Worm (Caenorhabditis elegans) whole organism, young adult: ENCODE measurements around the gene ace-4.
A peak's percentile ranks its signal among the peaks of the same experiment; 100 is the strongest.

Experiments
- B0336.3 ChIP-seq: fragments of 200-800 bp; sonication (Bioruptor generic); IDR thresholded peaks from 2 replicates; pipeline ENCODE4 v1.3.6; 2022; ENCODE audit warnings: missing genetic modification characterization, missing compliant biosample characterization
- C06A6.2 ChIP-seq: fragments of 200-800 bp; sonication (Bioruptor generic); conservative IDR thresholded peaks from 2 replicates; pipeline ENCODE4 v1.3.6; 2022; ENCODE audit warnings: missing genetic modification characterization, missing compliant biosample characterization
- C17E4.6 ChIP-seq: fragments of 200-800 bp; sonication (Bioruptor generic); IDR thresholded peaks from 2 replicates; pipeline ENCODE4 v1.3.6; 2022; ENCODE audit warnings: missing genetic modification reagents, missing genetic modification characterization, missing compliant biosample characterization
- D2030.7 ChIP-seq: fragments of 200-800 bp; sonication (Bioruptor generic); IDR thresholded peaks from 2 replicates; pipeline ENCODE4 v1.3.6; 2022; ENCODE audit warnings: missing genetic modification reagents, missing genetic modification characterization, missing compliant biosample characterization
- F10E7.11 ChIP-seq: sonication (generic microtip); optimal IDR thresholded peaks from 2 replicates; lab custom pipeline; 2017; ENCODE audit warnings: mild to moderate bottlenecking, missing genetic modification characterization, moderate library complexity, missing compliant biosample characterization
- F37B4.10 ChIP-seq: fragments of 200-800 bp; sonication (Bioruptor generic); IDR thresholded peaks from 2 replicates; pipeline ENCODE4 v1.3.6; 2022; ENCODE audit warnings: missing genetic modification characterization, missing compliant biosample characterization
- F52B5.7 ChIP-seq: sonication (generic microtip); optimal IDR thresholded peaks from 2 replicates; lab custom pipeline; 2016; ENCODE audit warnings: mild to moderate bottlenecking, missing genetic modification characterization, missing compliant biosample characterization
- F57A8.1 ChIP-seq: fragments of 200-800 bp; sonication (Bioruptor generic); optimal IDR thresholded peaks from 2 replicates; lab custom pipeline; 2018; ENCODE audit warnings: mild to moderate bottlenecking, missing genetic modification characterization, moderate library complexity, missing compliant biosample characterization
- K11D2.4 ChIP-seq: fragments of 200-800 bp; sonication (Bioruptor generic); IDR thresholded peaks from 2 replicates; pipeline ENCODE4 v1.3.6; 2022; ENCODE audit warnings: missing genetic modification reagents, missing genetic modification characterization, missing compliant biosample characterization
- K12H6.12 ChIP-seq: fragments of 200-800 bp; sonication (Bioruptor generic); optimal IDR thresholded peaks from 2 replicates; lab custom pipeline; 2018; ENCODE audit warnings: mild to moderate bottlenecking, missing genetic modification characterization, missing compliant biosample characterization
- Y56A3A.18 ChIP-seq: fragments of 200-800 bp; sonication (Bioruptor generic); IDR thresholded peaks from 2 replicates; pipeline ENCODE4 v1.3.6; 2022; ENCODE audit warnings: missing genetic modification reagents, missing genetic modification characterization, missing compliant biosample characterization
- Y95B8A.8 ChIP-seq: fragments of 200-800 bp; sonication (Bioruptor generic); IDR thresholded peaks from 2 replicates; pipeline ENCODE4 v1.3.6; 2022; ENCODE audit warnings: missing genetic modification reagents, missing genetic modification characterization, missing compliant biosample characterization
- ZK185.1 ChIP-seq: sonication (generic microtip); optimal IDR thresholded peaks from 2 replicates; lab custom pipeline; 2016; ENCODE audit warnings: mild to moderate bottlenecking, missing genetic modification characterization, missing compliant biosample characterization; ENCODE audit not compliant: poor library complexity, severe bottlenecking
- atf-7 ChIP-seq: sonication (generic microtip); optimal IDR thresholded peaks from 2 replicates; lab custom pipeline; 2017; ENCODE audit warnings: mild to moderate bottlenecking, missing genetic modification characterization, missing compliant biosample characterization
- attf-5 ChIP-seq: fragments of 200-800 bp; sonication (Bioruptor generic); optimal IDR thresholded peaks from 2 replicates; lab custom pipeline; 2018; ENCODE audit warnings: mild to moderate bottlenecking, missing genetic modification characterization, missing compliant biosample characterization
- ccch-3 ChIP-seq: fragments of 200-800 bp; sonication (Bioruptor generic); optimal IDR thresholded peaks from 2 replicates; lab custom pipeline; 2018; ENCODE audit warnings: mild to moderate bottlenecking, missing genetic modification characterization, missing compliant biosample characterization
- cebp-1 ChIP-seq, 2 experiments: fragments of 200-800 bp in 1 of 2; sonication (Bioruptor generic) in 1 of 2; sonication (generic microtip) in 1 of 2; IDR thresholded peaks in 1 of 2; optimal IDR thresholded peaks in 1 of 2; 2 replicates each; pipeline versions ENCODE4 v1.3.6 to Lab custom; 2017 to 2022; ENCODE audit warnings: missing compliant biosample characterization in 2 of 2, missing genetic modification characterization in 2 of 2, mild to moderate bottlenecking in 1 of 2, missing genetic modification reagents in 1 of 2, moderate library complexity in 1 of 2
- ceh-100 ChIP-seq: fragments of 200-800 bp; sonication (Bioruptor generic); IDR thresholded peaks from 2 replicates; pipeline ENCODE4 v1.3.6; 2022; ENCODE audit warnings: missing genetic modification reagents, missing genetic modification characterization, missing compliant biosample characterization
- ceh-27 ChIP-seq: fragments of 200-800 bp; sonication (Bioruptor generic); optimal IDR thresholded peaks from 2 replicates; lab custom pipeline; 2018; ENCODE audit warnings: mild to moderate bottlenecking, missing genetic modification characterization, moderate library complexity, missing compliant biosample characterization
- ceh-79 ChIP-seq: sonication (generic microtip); optimal IDR thresholded peaks from 2 replicates; lab custom pipeline; 2017; ENCODE audit warnings: mild to moderate bottlenecking, missing genetic modification characterization, missing compliant biosample characterization
- chd-7 ChIP-seq: sonication (generic microtip); optimal IDR thresholded peaks from 2 replicates; lab custom pipeline; 2016; ENCODE audit warnings: mild to moderate bottlenecking, missing genetic modification characterization, moderate library complexity, missing compliant biosample characterization
- die-1 ChIP-seq: sonication (generic microtip); optimal IDR thresholded peaks from 2 replicates; lab custom pipeline; 2016; ENCODE audit warnings: missing genotype, mild to moderate bottlenecking, missing genetic modification characterization, missing compliant biosample characterization
- dox-1 ChIP-seq: fragments of 200-800 bp; sonication (Bioruptor generic); IDR thresholded peaks from 2 replicates; pipeline ENCODE4 v1.3.6; 2022; ENCODE audit warnings: missing genetic modification reagents, missing genetic modification characterization, missing compliant biosample characterization
- gei-17 ChIP-seq: fragments of 200-800 bp; sonication (Bioruptor generic); optimal IDR thresholded peaks from 2 replicates; lab custom pipeline; 2018; ENCODE audit warnings: mild to moderate bottlenecking, missing genetic modification characterization, missing compliant biosample characterization
- hlh-12 ChIP-seq: sonication (generic microtip); optimal IDR thresholded peaks from 2 replicates; lab custom pipeline; 2016; ENCODE audit warnings: missing genetic modification characterization, missing compliant biosample characterization
- hlh-26 ChIP-seq: fragments of 200-800 bp; sonication (Bioruptor generic); conservative IDR thresholded peaks from 2 replicates; pipeline ENCODE4 v1.3.6; 2022; ENCODE audit warnings: missing genetic modification reagents, missing genetic modification characterization, missing compliant biosample characterization
- lag-1 ChIP-seq: fragments of 200-800 bp; sonication (Bioruptor generic); IDR thresholded peaks from 2 replicates; pipeline ENCODE4 v1.3.6; 2022; ENCODE audit warnings: missing genetic modification reagents, missing genetic modification characterization, missing compliant biosample characterization
- let-526 ChIP-seq: fragments of 200-800 bp; sonication (Bioruptor generic); IDR thresholded peaks from 2 replicates; pipeline ENCODE4 v1.3.6; 2022; ENCODE audit warnings: missing genetic modification reagents, missing genetic modification characterization, missing compliant biosample characterization
- lin-26 ChIP-seq: fragments of 200-800 bp; sonication (Bioruptor generic); IDR thresholded peaks from 2 replicates; pipeline ENCODE4 v1.3.6; 2022; ENCODE audit warnings: missing genetic modification reagents, missing genetic modification characterization, missing compliant biosample characterization
- lsl-1 ChIP-seq: fragments of 200-800 bp; sonication (Bioruptor generic); optimal IDR thresholded peaks from 2 replicates; lab custom pipeline; 2018; ENCODE audit warnings: mild to moderate bottlenecking, missing genetic modification characterization, moderate library complexity, missing compliant biosample characterization
- madf-10 ChIP-seq: sonication (generic microtip); optimal IDR thresholded peaks from 2 replicates; lab custom pipeline; 2016; ENCODE audit warnings: mild to moderate bottlenecking, missing genetic modification characterization, missing compliant biosample characterization
- madf-3 ChIP-seq: fragments of 200-800 bp; sonication (Bioruptor generic); IDR thresholded peaks from 2 replicates; pipeline ENCODE4 v1.3.6; 2022; ENCODE audit warnings: missing genetic modification reagents, missing genetic modification characterization, missing compliant biosample characterization
- madf-6 ChIP-seq: fragments of 200-800 bp; sonication (Bioruptor generic); IDR thresholded peaks from 2 replicates; pipeline ENCODE4 v1.3.6; 2022; ENCODE audit warnings: missing genetic modification reagents, missing genetic modification characterization, missing compliant biosample characterization
- madf-8 ChIP-seq: fragments of 200-800 bp; sonication (Bioruptor generic); conservative IDR thresholded peaks from 2 replicates; pipeline ENCODE4 v1.3.6; 2022; ENCODE audit warnings: missing genetic modification reagents, missing genetic modification characterization, missing compliant biosample characterization
- mcd-1 ChIP-seq: fragments of 200-800 bp; sonication (Bioruptor generic); IDR thresholded peaks from 2 replicates; pipeline ENCODE4 v1.3.6; 2022; ENCODE audit warnings: missing genetic modification reagents, missing genetic modification characterization, missing compliant biosample characterization
- mel-28 ChIP-seq: sonication (generic microtip); optimal IDR thresholded peaks from 2 replicates; lab custom pipeline; 2016; ENCODE audit warnings: borderline replicate concordance, mild to moderate bottlenecking, missing genetic modification characterization, missing compliant biosample characterization
- nfya-1 ChIP-seq: sonication (generic microtip); optimal IDR thresholded peaks from 2 replicates; lab custom pipeline; 2017; ENCODE audit warnings: antibody characterized with exemption, missing compliant biosample characterization, missing genetic modification characterization, borderline replicate concordance; ENCODE audit not compliant: insufficient read depth
- snpc-4 ChIP-seq, 5 experiments: fragments of 150-350 bp in 1 of 5; sonication (generic microtip) in 4 of 5; optimal IDR thresholded peaks; 2 replicates each; lab custom pipeline; 2014 to 2018; ENCODE audit warnings: missing genetic modification characterization in 5 of 5, missing biosample characterization in 3 of 5, antibody characterized with exemption in 2 of 5, mild to moderate bottlenecking in 2 of 5, missing compliant biosample characterization in 2 of 5, missing genotype in 2 of 5, moderate library complexity in 2 of 5, missing genetic modification reagents in 1 of 5
- somi-1 ChIP-seq: fragments of 200-800 bp; sonication (Bioruptor generic); optimal IDR thresholded peaks from 2 replicates; lab custom pipeline; 2018; ENCODE audit warnings: mild to moderate bottlenecking, missing genetic modification characterization, missing compliant biosample characterization
- tbp1 ChIP-seq: fragments of 200-800 bp; sonication (Bioruptor generic); optimal IDR thresholded peaks from 2 replicates; lab custom pipeline; 2018; ENCODE audit warnings: mild to moderate bottlenecking, missing genetic modification characterization, missing compliant biosample characterization
- tbx-9 ChIP-seq: sonication (generic microtip); optimal IDR thresholded peaks from 2 replicates; lab custom pipeline; 2016; ENCODE audit warnings: borderline replicate concordance, missing genetic modification characterization, inconsistent platforms, missing compliant biosample characterization
- unc-62 ChIP-seq: fragments of 150-350 bp; optimal IDR thresholded peaks from 2 replicates; lab custom pipeline; 2014; ENCODE audit warnings: missing biosample characterization, missing genetic modification reagents, missing genetic modification characterization
- zfh-2 ChIP-seq: fragments of 200-800 bp; sonication (Bioruptor generic); conservative IDR thresholded peaks from 2 replicates; pipeline ENCODE4 v1.3.6; 2022; ENCODE audit warnings: missing genetic modification reagents, missing genetic modification characterization, missing compliant biosample characterization
- zim-3 ChIP-seq: sonication (generic microtip); optimal IDR thresholded peaks from 2 replicates; lab custom pipeline; 2017; ENCODE audit warnings: mild to moderate bottlenecking, missing genetic modification characterization, moderate library complexity, missing compliant biosample characterization
- ztf-28 ChIP-seq: fragments of 200-800 bp; sonication (Bioruptor generic); IDR thresholded peaks from 2 replicates; pipeline ENCODE4 v1.3.6; 2022; ENCODE audit warnings: missing genetic modification reagents, missing genetic modification characterization, missing compliant biosample characterization
- ztf-6 ChIP-seq: fragments of 200-800 bp; sonication (Bioruptor generic); IDR thresholded peaks from 2 replicates; pipeline ENCODE4 v1.3.6; 2022; ENCODE audit warnings: missing genetic modification reagents, missing genetic modification characterization, missing compliant biosample characterization

Gene ace-4

ce11 chrII:14244457-14245254, 46.8 kb downstream of the ace-4 start (continued):
- TF ChIP-seq atf-7 (tag; lab: Kevin White, UChicago) (no peak), let-526 (GFP tag; lab: Robert Waterston, UW) (no peak), ceh-100 (GFP tag; lab: Robert Waterston, UW) (peak; percentile 68), somi-1 (no peak), lin-26 (no peak), tbx-9 (tag; lab: Kevin White, UChicago) (no peak), Y95B8A.8 (GFP tag; lab: Robert Waterston, UW) (peak; percentile 78; the same call in 1 of the 2 replicates), nfya-1 (tag; lab: Kevin White, UChicago) (no peak), lag-1 (no peak), K12H6.12 (peak; percentile 15), madf-10 (tag; lab: Kevin White, UChicago) (no peak), cebp-1 (GFP tag; IDR thresholded peaks at IDR 0.05; lab: Robert Waterston, UW) (no peak), cebp-1 (tag; optimal IDR thresholded peaks at IDR 0.05; lab: Kevin White, UChicago) (peak; percentile 44), ztf-28 (GFP tag; lab: Robert Waterston, UW) (peak; percentile 79; the same call in 1 of the 2 replicates), attf-5 (GFP tag; lab: Kevin White, UChicago) (no peak), lsl-1 (GFP tag; lab: Kevin White, UChicago) (peak; percentile 100), madf-8 (GFP tag; lab: Robert Waterston, UW) (peak; percentile 97), C17E4.6 (GFP tag; lab: Robert Waterston, UW) (no peak), unc-62 (GFP tag; lab: Kevin White, UChicago) (no peak), D2030.7 (peak; percentile 94), mcd-1 (peak; percentile 73), ZK185.1 (tag; lab: Kevin White, UChicago) (no peak), chd-7 (tag; lab: Kevin White, UChicago) (no peak), snpc-4 (GFP tag; optimal IDR thresholded peaks at IDR 0.05; lab: Kevin White, UChicago) (no peak), snpc-4 (tag; optimal IDR thresholded peaks at IDR 0.05; lab: Kevin White, UChicago) (peak in 2 of 4 experiments; percentile 17 to 60), ztf-6 (GFP tag; lab: Robert Waterston, UW) (no peak), ceh-27 (GFP tag; lab: Kevin White, UChicago) (no peak), mel-28 (tag; lab: Kevin White, UChicago) (no peak), gei-17 (GFP tag; lab: Kevin White, UChicago) (no peak), F10E7.11 (no peak), madf-3 (GFP tag; lab: Robert Waterston, UW) (0 out of 2 replicates have a peak, but pooled peaks have one; percentile 73), F57A8.1 (GFP tag; lab: Kevin White, UChicago) (no peak), hlh-12 (no peak), B0336.3 (GFP tag; lab: Robert Waterston, UW) (peak; percentile 72), K11D2.4 (GFP tag; lab: Robert Waterston, UW) (no peak), C06A6.2 (GFP tag; lab: Robert Waterston, UW) (no peak), F37B4.10 (no peak), zim-3 (no peak), F52B5.7 (no peak), hlh-26 (GFP tag; lab: Robert Waterston, UW) (no peak), dox-1 (GFP tag; lab: Robert Waterston, UW) (peak; percentile 76), tbp1 (GFP tag; lab: Kevin White, UChicago) (peak; percentile 53), die-1 (no peak), Y56A3A.18 (GFP tag; lab: Robert Waterston, UW) (no peak), madf-6 (peak; percentile 99), zfh-2 (GFP tag; lab: Robert Waterston, UW) (no peak; the same call in 1 of the 2 replicates), ccch-3 (no peak), ceh-79 (tag; lab: Kevin White, UChicago) (no peak)
